Worm (Caenorhabditis elegans) whole organism, late embryonic: ENCODE data around the gene C10C6.13.
A peak's percentile ranks its signal among the peaks of the same experiment; 100 is the strongest.

ENCODE experiments used
- C08G9.2 ChIP-seq: sonication (generic microtip); optimal IDR thresholded peaks from 2 replicates; lab custom pipeline; 2016; ENCODE audit warnings: mild to moderate bottlenecking, missing genetic modification characterization, moderate library complexity, missing compliant biosample characterization
- C38D4.7 ChIP-seq: fragments of 200-800 bp; sonication (Bioruptor generic); optimal IDR thresholded peaks from 2 replicates; lab custom pipeline; 2018; ENCODE audit warnings: mild to moderate bottlenecking, missing genetic modification characterization, moderate library complexity, missing compliant biosample characterization
- F13H6.1 ChIP-seq: sonication (generic microtip); optimal IDR thresholded peaks from 2 replicates; lab custom pipeline; 2016; ENCODE audit warnings: missing genetic modification characterization, missing compliant biosample characterization
- K02D7.2 ChIP-seq: sonication (generic microtip); optimal IDR thresholded peaks from 2 replicates; lab custom pipeline; 2017; ENCODE audit warnings: mild to moderate bottlenecking, missing genetic modification characterization, missing compliant biosample characterization
- T23F11.4 ChIP-seq: fragments of 200-800 bp; sonication (Bioruptor generic); optimal IDR thresholded peaks from 2 replicates; lab custom pipeline; 2018; ENCODE audit warnings: mild to moderate bottlenecking, missing genetic modification characterization, missing compliant biosample characterization
- ahr-1 ChIP-seq: sonication (generic microtip); optimal IDR thresholded peaks from 2 replicates; lab custom pipeline; 2016; ENCODE audit warnings: missing genetic modification characterization, missing compliant biosample characterization
- ceh-14 ChIP-seq: sonication (generic microtip); optimal IDR thresholded peaks from 2 replicates; lab custom pipeline; 2016; ENCODE audit warnings: missing genotype, missing genetic modification characterization, missing compliant biosample characterization
- ceh-2 ChIP-seq: sonication (generic microtip); optimal IDR thresholded peaks from 2 replicates; lab custom pipeline; 2016; ENCODE audit warnings: missing genotype, missing genetic modification characterization, missing compliant biosample characterization
- ceh-22 ChIP-seq: sonication (generic microtip); optimal IDR thresholded peaks from 2 replicates; lab custom pipeline; 2017; ENCODE audit warnings: missing biosample characterization, missing genetic modification characterization
- ceh-45 ChIP-seq: fragments of 200-800 bp; sonication (Bioruptor generic); IDR thresholded peaks from 2 replicates; pipeline ENCODE4 v1.3.6; 2022; ENCODE audit warnings: missing genetic modification reagents, missing genetic modification characterization, missing compliant biosample characterization
- ceh-48 ChIP-seq: sonication (generic microtip); optimal IDR thresholded peaks from 2 replicates; lab custom pipeline; 2016; ENCODE audit warnings: missing genetic modification characterization, inconsistent platforms, missing compliant biosample characterization
- dve-1 ChIP-seq: sonication (generic microtip); optimal IDR thresholded peaks from 2 replicates; lab custom pipeline; 2017; ENCODE audit warnings: antibody characterized with exemption, mild to moderate bottlenecking, missing genetic modification characterization, missing compliant biosample characterization
- elt-2 ChIP-seq: sonication (generic microtip); optimal IDR thresholded peaks from 2 replicates; lab custom pipeline; 2016; ENCODE audit warnings: missing genetic modification reagents, missing genetic modification characterization, missing compliant biosample characterization
- eyg-1 ChIP-seq: sonication (generic microtip); optimal IDR thresholded peaks from 2 replicates; lab custom pipeline; 2016; ENCODE audit warnings: missing genotype, missing genetic modification characterization, missing compliant biosample characterization
- fkh-10 ChIP-seq: fragments of 150-350 bp; optimal IDR thresholded peaks from 2 replicates; lab custom pipeline; 2014; ENCODE audit warnings: missing biosample characterization, missing genetic modification reagents, missing genetic modification characterization
- fkh-6 ChIP-seq: sonication (generic microtip); optimal IDR thresholded peaks from 2 replicates; lab custom pipeline; 2016; ENCODE audit warnings: missing genetic modification characterization, missing compliant biosample characterization
- gmeb-2 ChIP-seq: sonication (generic microtip); optimal IDR thresholded peaks from 2 replicates; lab custom pipeline; 2016; ENCODE audit warnings: missing genetic modification characterization, inconsistent platforms, missing compliant biosample characterization
- hlh-15 ChIP-seq: sonication (generic microtip); optimal IDR thresholded peaks from 2 replicates; lab custom pipeline; 2016; ENCODE audit warnings: missing genetic modification characterization, missing compliant biosample characterization
- hlh-8 ChIP-seq: sonication (generic microtip); optimal IDR thresholded peaks from 2 replicates; lab custom pipeline; 2016; ENCODE audit warnings: missing genotype, missing genetic modification characterization, missing compliant biosample characterization
- lim-6 ChIP-seq: sonication (generic microtip); optimal IDR thresholded peaks from 2 replicates; lab custom pipeline; 2016; ENCODE audit warnings: missing genetic modification characterization, missing compliant biosample characterization
- lin-11 ChIP-seq: fragments of 200-800 bp; sonication (Bioruptor generic); optimal IDR thresholded peaks from 2 replicates; lab custom pipeline; 2018; ENCODE audit warnings: mild to moderate bottlenecking, missing genetic modification characterization, missing compliant biosample characterization
- madf-2 ChIP-seq: sonication (generic microtip); optimal IDR thresholded peaks from 2 replicates; lab custom pipeline; 2017; ENCODE audit warnings: missing genetic modification characterization, missing compliant biosample characterization
- nhr-232 ChIP-seq: sonication (generic microtip); optimal IDR thresholded peaks from 2 replicates; lab custom pipeline; 2016; ENCODE audit warnings: missing genetic modification characterization, missing compliant biosample characterization
- odd-2 ChIP-seq: sonication (generic microtip); optimal IDR thresholded peaks from 2 replicates; lab custom pipeline; 2017; ENCODE audit warnings: antibody characterized with exemption, mild to moderate bottlenecking, missing genetic modification characterization, missing compliant biosample characterization
- pag-3 ChIP-seq: sonication (generic microtip); optimal IDR thresholded peaks from 2 replicates; lab custom pipeline; 2016; ENCODE audit warnings: missing compliant biosample characterization, missing genetic modification characterization, borderline replicate concordance
- pat-9 ChIP-seq: fragments of 200-800 bp; sonication (Bioruptor generic); optimal IDR thresholded peaks from 2 replicates; lab custom pipeline; 2018; ENCODE audit warnings: mild to moderate bottlenecking, missing genetic modification characterization, moderate library complexity, missing compliant biosample characterization
- pax-1 ChIP-seq: fragments of 150-350 bp; optimal IDR thresholded peaks from 2 replicates; lab custom pipeline; 2014; ENCODE audit warnings: missing biosample characterization, missing genetic modification characterization
- pha-4 ChIP-seq: fragments of 150-350 bp; optimal IDR thresholded peaks from 2 replicates; lab custom pipeline; 2018; ENCODE audit warnings: missing biosample characterization, missing genetic modification reagents, missing genetic modification characterization
- pqm-1 ChIP-seq: sonication (generic microtip); optimal IDR thresholded peaks from 2 replicates; lab custom pipeline; 2016; ENCODE audit warnings: missing genetic modification characterization, missing compliant biosample characterization
- pros-1 ChIP-seq: fragments of 150-350 bp; optimal IDR thresholded peaks from 2 replicates; lab custom pipeline; 2014; ENCODE audit warnings: missing biosample characterization, missing genetic modification reagents, missing genetic modification characterization
- ref-2 ChIP-seq: sonication (generic microtip); optimal IDR thresholded peaks from 2 replicates; lab custom pipeline; 2016; ENCODE audit warnings: missing genetic modification characterization, missing compliant biosample characterization
- rnt-1 ChIP-seq: sonication (generic microtip); optimal IDR thresholded peaks from 2 replicates; lab custom pipeline; 2016; ENCODE audit warnings: missing genetic modification characterization, missing compliant biosample characterization
- sdc-2 ChIP-seq: sonication (generic microtip); optimal IDR thresholded peaks from 2 replicates; lab custom pipeline; 2016; ENCODE audit warnings: missing genotype, missing genetic modification characterization, missing compliant biosample characterization
- sox-2 ChIP-seq: fragments of 200-800 bp; sonication (Bioruptor generic); IDR thresholded peaks from 2 replicates; pipeline ENCODE4 v1.3.6; 2022; ENCODE audit warnings: missing genetic modification reagents, missing genetic modification characterization, missing compliant biosample characterization
- sox-4 ChIP-seq: sonication (generic microtip); optimal IDR thresholded peaks from 2 replicates; lab custom pipeline; 2017; ENCODE audit warnings: mild to moderate bottlenecking, missing genetic modification characterization, inconsistent platforms, missing compliant biosample characterization
- tbx-2 ChIP-seq: sonication (generic microtip); optimal IDR thresholded peaks from 2 replicates; lab custom pipeline; 2016; ENCODE audit warnings: missing genetic modification characterization, missing compliant biosample characterization
- tbx-7 ChIP-seq: sonication (generic microtip); optimal IDR thresholded peaks from 2 replicates; lab custom pipeline; 2016; ENCODE audit warnings: missing genotype, missing genetic modification characterization, missing compliant biosample characterization
- unc-3 ChIP-seq, 2 experiments: fragments of 200-800 bp in 1 of 2; sonication (Bioruptor generic) in 1 of 2; sonication (generic microtip) in 1 of 2; conservative IDR thresholded peaks in 1 of 2; optimal IDR thresholded peaks in 1 of 2; 2 replicates each; pipeline versions ENCODE4 v1.3.6 to Lab custom; 2016 to 2022; ENCODE audit warnings: missing compliant biosample characterization in 2 of 2, missing genetic modification characterization in 2 of 2, missing genetic modification reagents in 1 of 2
- unc-55 ChIP-seq: sonication (generic microtip); optimal IDR thresholded peaks from 2 replicates; lab custom pipeline; 2017; ENCODE audit warnings: missing biosample characterization, missing genetic modification reagents, missing genetic modification characterization

Gene C10C6.13

ce11 chrIV:11474067-11474466 lies 4.5 kb upstream of the C10C6.13 start (continued):
- TF ChIP-seq sox-2 (GFP tag; lab: Robert Waterston, UW) (peak; percentile 93), pros-1 (tag; lab: Kevin White, UChicago) (peak; percentile 42), tbx-2 (tag; lab: Kevin White, UChicago) (peak; percentile 86), pqm-1 (tag; lab: Kevin White, UChicago) (peak; percentile 96), pha-4 (tag; lab: Kevin White, UChicago) (no peak), ceh-45 (GFP tag; lab: Robert Waterston, UW) (peak; percentile 91), pax-1 (tag; lab: Kevin White, UChicago) (no peak), fkh-6 (tag; lab: Kevin White, UChicago) (peak; percentile 93), F13H6.1 (tag; lab: Kevin White, UChicago) (peak; percentile 92), tbx-7 (tag; lab: Kevin White, UChicago) (peak; percentile 25), hlh-8 (tag; lab: Kevin White, UChicago) (peak; percentile 81), ceh-14 (peak; percentile 88), sox-4 (peak; percentile 95), ceh-48 (peak; percentile 87), lin-11 (tag; lab: Kevin White, UChicago) (peak; percentile 88), unc-55 (no peak), fkh-10 (GFP tag; lab: Kevin White, UChicago) (peak; percentile 75)

- TF ChIP-seq ahr-1, result no peak
- TF ChIP-seq fkh-10 (GFP tag; lab: Kevin White, UChicago), result no peak
- no peak for TF ChIP-seq gmeb-2 (tag; lab: Kevin White, UChicago)
- no peak for TF ChIP-seq hlh-15
- no peak for TF ChIP-seq ceh-22 (tag; lab: Kevin White, UChicago)
- TF ChIP-seq pag-3 (tag; lab: Kevin White, UChicago), result no peak
- TF ChIP-seq C08G9.2 (tag; lab: Kevin White, UChicago), result no peak
- no peak for TF ChIP-seq elt-2 (tag; lab: Kevin White, UChicago)
- TF ChIP-seq K02D7.2, result no peak
- no peak for TF ChIP-seq odd-2 (tag; lab: Kevin White, UChicago)
- TF ChIP-seq unc-3 (GFP tag; conservative IDR thresholded peaks at IDR 0.05; lab: Robert Waterston, UW), result no peak
- no peak for TF ChIP-seq unc-3 (tag; optimal IDR thresholded peaks at IDR 0.05; lab: Kevin White, UChicago)
- no peak for TF ChIP-seq pat-9
- no peak for TF ChIP-seq lim-6
- no peak for TF ChIP-seq C38D4.7
- no peak for TF ChIP-seq madf-2 (tag; lab: Kevin White, UChicago)
- TF ChIP-seq ceh-45 (GFP tag; lab: Robert Waterston, UW), result no peak
- TF ChIP-seq T23F11.4 (GFP tag; lab: Kevin White, UChicago), result no peak
- no peak for TF ChIP-seq eyg-1 (tag; lab: Kevin White, UChicago)
- TF ChIP-seq rnt-1 (tag; lab: Kevin White, UChicago), result no peak
- no peak for TF ChIP-seq tbx-7 (tag; lab: Kevin White, UChicago)
These were observed 2.5 kb upstream of the C10C6.13 start for ce11 chrIV:11472023-11472422.

- TF ChIP-seq C08G9.2 (tag; lab: Kevin White, UChicago) (no peak), gmeb-2 (tag; lab: Kevin White, UChicago) (no peak), ceh-14 (no peak), dve-1 (tag; lab: Kevin White, UChicago) (no peak), nhr-232 (tag; lab: Kevin White, UChicago) (no peak), hlh-15 (no peak)
These were observed 2.1 kb downstream of the C10C6.13 start, which contains the start of gene C10C6.7 for ce11 chrIV:11467413-11467812. C10C6.7 (minus strand) TSS chrIV:11467513.

ce11 chrIV:11465125-11465524 lies 4.4 kb downstream of the C10C6.13 start, which contains the start of gene C10C6.3:
C10C6.3 (minus strand) TSS chrIV:11465225.
- TF ChIP-seq ceh-45 (GFP tag; lab: Robert Waterston, UW) (no peak), hlh-15 (no peak), sdc-2 (tag; lab: Kevin White, UChicago) (no peak), unc-3 (GFP tag; conservative IDR thresholded peaks at IDR 0.05; lab: Robert Waterston, UW) (no peak), unc-3 (tag; optimal IDR thresholded peaks at IDR 0.05; lab: Kevin White, UChicago) (no peak), ref-2 (tag; lab: Kevin White, UChicago) (no peak), pros-1 (tag; lab: Kevin White, UChicago) (no peak), ceh-2 (tag; lab: Kevin White, UChicago) (no peak), nhr-232 (tag; lab: Kevin White, UChicago) (no peak), lin-11 (tag; lab: Kevin White, UChicago) (no peak)
